Worm (Caenorhabditis elegans): ENCODE measurements around the gene K02G10.15.

Gene K02G10.15

ce11 chrX:4678029-4678428 lies 4.5 kb downstream of the K02G10.15 start, which contains the start of gene flp-11:
flp-11 (minus strand) TSS chrX:4678129.
- TF ChIP-seq ceh-58 (GFP tag; IDR thresholded peaks at IDR 0.05) (no peak), ekl-4 (GFP tag; IDR thresholded peaks at IDR 0.05) (no peak), ceh-100 (GFP tag; IDR thresholded peaks at IDR 0.05) (no peak), attf-3 (GFP tag; conservative IDR thresholded peaks at IDR 0.05) (no peak), him-1 (tag; optimal IDR thresholded peaks at IDR 0.05) (no peak), dox-1 (GFP tag; IDR thresholded peaks at IDR 0.05) (no peak), mxl-1 (tag; optimal IDR thresholded peaks at IDR 0.05) (no peak), B0019.2 (GFP tag; conservative IDR thresholded peaks at IDR 0.05) (no peak), ccch-3 (GFP tag; optimal IDR thresholded peaks at IDR 0.05) (no peak), lsl-1 (GFP tag; optimal IDR thresholded peaks at IDR 0.05) (no peak), akir-1 (GFP tag; optimal IDR thresholded peaks at IDR 0.05) (no peak)

ce11 chrX:4676702-4677101 lies 5.8 kb downstream of the K02G10.15 start:
- TF ChIP-seq nhr-27 (tag; optimal IDR thresholded peaks at IDR 0.05) (no peak), nfyb-1 (GFP tag; IDR thresholded peaks at IDR 0.05) (0 out of 2 replicates have a peak, but pooled peaks have one; percentile 22)

ce11 chrX:4673165-4673756 lies 9.3 kb downstream of the K02G10.15 start, which contains the start of gene tmem-135:
tmem-135 (plus strand) TSS chrX:4673706.
- no peak for TF ChIP-seq xnd-1 (tag; optimal IDR thresholded peaks at IDR 0.05)
- TF ChIP-seq hmg-1.2 (GFP tag; IDR thresholded peaks at IDR 0.05): no peak
- TF ChIP-seq dpff-1 (tag; optimal IDR thresholded peaks at IDR 0.05): no peak
- peak; percentile 6 for TF ChIP-seq nhr-80 (tag; optimal IDR thresholded peaks at IDR 0.05)
- no peak for TF ChIP-seq gei-17 (GFP tag; optimal IDR thresholded peaks at IDR 0.05)
- no peak for TF ChIP-seq Y95B8A.8 (GFP tag; IDR thresholded peaks at IDR 0.05)

- no peak for TF ChIP-seq tlf-1 (GFP tag; optimal IDR thresholded peaks at IDR 0.05)
- no peak for TF ChIP-seq lin-40 (tag; optimal IDR thresholded peaks at IDR 0.05)
- no peak for TF ChIP-seq xnd-1 (tag; optimal IDR thresholded peaks at IDR 0.05)
- peak; percentile 88 for TF ChIP-seq ets-4 (GFP tag; optimal IDR thresholded peaks at IDR 0.05)
- peak; percentile 76 for TF ChIP-seq nhr-80 (tag; optimal IDR thresholded peaks at IDR 0.05)
Observed at ce11 chrX:4671837-4672236, 10.7 kb downstream of the K02G10.15 start.

- TF ChIP-seq cebp-1 (GFP tag; IDR thresholded peaks at IDR 0.05): 0 out of 2 replicates have a peak, but pooled peaks have one; percentile 24
- peak; percentile 69 for TF ChIP-seq cebp-1 (tag; optimal IDR thresholded peaks at IDR 0.05)
- no peak for TF ChIP-seq lsl-1 (GFP tag; optimal IDR thresholded peaks at IDR 0.05)
Observed at ce11 chrX:4667788-4668187, 14.7 kb downstream of the K02G10.15 start, which contains the start of gene mfsd-12. mfsd-12 (plus strand) TSS chrX:4668088.

ce11 chrX:4664649-4665048 lies 17.9 kb downstream of the K02G10.15 start:
- TF ChIP-seq nfya-1 (tag; optimal IDR thresholded peaks at IDR 0.05; ENCODE audit: borderline replicate concordance, insufficient read depth): no peak
- TF ChIP-seq madf-6 (GFP tag; IDR thresholded peaks at IDR 0.05): no peak
- no peak for TF ChIP-seq ztf-18 (tag; optimal IDR thresholded peaks at IDR 0.05)
